Worm (Caenorhabditis elegans) whole organism, L3 larva: ENCODE measurements around the gene aco-2.
A peak's percentile ranks its signal among the peaks of the same experiment; 100 is the strongest.

Experiments
- R02D3.7 ChIP-seq: fragments of 150-350 bp; optimal IDR thresholded peaks from 2 replicates; lab custom pipeline; 2014; ENCODE audit warnings: missing biosample characterization, missing genetic modification characterization
- aly-2 ChIP-seq: fragments of 150-350 bp; optimal IDR thresholded peaks from 2 replicates; lab custom pipeline; 2014; ENCODE audit warnings: missing biosample characterization, missing genetic modification characterization
- ama-1 ChIP-seq: fragments of 150-350 bp; optimal IDR thresholded peaks from 2 replicates; lab custom pipeline; 2018
- ceh-82 ChIP-seq: fragments of 150-350 bp; optimal IDR thresholded peaks from 2 replicates; lab custom pipeline; 2014; ENCODE audit warnings: missing biosample characterization, missing genetic modification characterization
- ceh-9 ChIP-seq: sonication (generic microtip); optimal IDR thresholded peaks from 2 replicates; lab custom pipeline; 2018; ENCODE audit warnings: missing biosample characterization, missing genetic modification characterization
- egl-27 ChIP-seq: sonication (generic microtip); optimal IDR thresholded peaks from 4 replicates; lab custom pipeline; 2017; ENCODE audit warnings: missing biosample characterization, missing genetic modification reagents, missing genetic modification characterization
- egl-5 ChIP-seq: fragments of 150-350 bp; optimal IDR thresholded peaks from 2 replicates; lab custom pipeline; 2017; ENCODE audit warnings: missing biosample characterization, missing genetic modification reagents, missing genetic modification characterization, inconsistent platforms
- elt-2 ChIP-seq: sonication (generic microtip); optimal IDR thresholded peaks from 2 replicates; lab custom pipeline; 2016; ENCODE audit warnings: missing genetic modification reagents, mild to moderate bottlenecking, missing genetic modification characterization, missing compliant biosample characterization
- elt-3 ChIP-seq, 3 experiments: fragments of 150-350 bp in 1 of 3; sonication (generic microtip) in 2 of 3; optimal IDR thresholded peaks; 2 replicates in 2 of 3; 4 replicates in 1 of 3; lab custom pipeline; 2014 to 2017; ENCODE audit warnings: missing biosample characterization in 3 of 3, missing genetic modification characterization in 3 of 3
- eor-1 ChIP-seq, 2 experiments: fragments of 150-350 bp; optimal IDR thresholded peaks; 2 replicates each; lab custom pipeline; 2014 to 2018; ENCODE audit warnings: missing biosample characterization in 2 of 2, missing genetic modification characterization in 2 of 2
- fkh-10 ChIP-seq: sonication (generic microtip); optimal IDR thresholded peaks from 2 replicates; lab custom pipeline; 2017; ENCODE audit warnings: missing biosample characterization, missing genetic modification reagents, missing genetic modification characterization
- fos-1 ChIP-seq: fragments of 150-350 bp; optimal IDR thresholded peaks from 2 replicates; lab custom pipeline; 2014; ENCODE audit warnings: missing biosample characterization, missing genetic modification characterization
- hmg-11 ChIP-seq: sonication (generic microtip); optimal IDR thresholded peaks from 2 replicates; lab custom pipeline; 2016; ENCODE audit warnings: missing genetic modification characterization, missing compliant biosample characterization
- lin-15B ChIP-seq: fragments of 150-350 bp; optimal IDR thresholded peaks from 2 replicates; lab custom pipeline; 2014; ENCODE audit warnings: missing biosample characterization, missing genetic modification characterization
- lin-39 ChIP-seq: fragments of 150-350 bp; optimal IDR thresholded peaks from 2 replicates; lab custom pipeline; 2018; ENCODE audit warnings: missing biosample characterization, missing genetic modification reagents, missing genetic modification characterization
- lsy-12 ChIP-seq: sonication (generic microtip); optimal IDR thresholded peaks from 2 replicates; lab custom pipeline; 2016; ENCODE audit warnings: mild to moderate bottlenecking, missing genetic modification characterization, missing compliant biosample characterization
- mdl-1 ChIP-seq: fragments of 150-350 bp; optimal IDR thresholded peaks from 2 replicates; lab custom pipeline; 2014; ENCODE audit warnings: missing biosample characterization, missing genetic modification characterization
- nfya-1 ChIP-seq: sonication (generic microtip); optimal IDR thresholded peaks from 2 replicates; lab custom pipeline; 2017; ENCODE audit warnings: missing genetic modification characterization, mild to moderate bottlenecking, missing compliant biosample characterization, antibody characterized with exemption, moderate library complexity; ENCODE audit not compliant: insufficient read depth
- nhr-12 ChIP-seq: fragments of 150-350 bp; optimal IDR thresholded peaks from 2 replicates; lab custom pipeline; 2014; ENCODE audit warnings: missing biosample characterization, missing genetic modification characterization
- nhr-237 ChIP-seq: fragments of 150-350 bp; optimal IDR thresholded peaks from 2 replicates; lab custom pipeline; 2014; ENCODE audit warnings: missing biosample characterization, missing genetic modification characterization
- nhr-25 ChIP-seq: sonication (generic microtip); optimal IDR thresholded peaks from 2 replicates; lab custom pipeline; 2017; ENCODE audit warnings: missing biosample characterization, missing genetic modification characterization
- nhr-28 ChIP-seq: fragments of 150-350 bp; optimal IDR thresholded peaks from 2 replicates; lab custom pipeline; 2014; ENCODE audit warnings: missing biosample characterization, missing genetic modification characterization
- nhr-43 ChIP-seq: sonication (generic microtip); optimal IDR thresholded peaks from 2 replicates; lab custom pipeline; 2016; ENCODE audit warnings: mild to moderate bottlenecking, missing genetic modification characterization, missing compliant biosample characterization; ENCODE audit not compliant: poor library complexity, severe bottlenecking
- nhr-67 ChIP-seq: fragments of 150-350 bp; optimal IDR thresholded peaks from 2 replicates; lab custom pipeline; 2014; ENCODE audit warnings: missing biosample characterization, missing genetic modification characterization
- nhr-76 ChIP-seq: fragments of 150-350 bp; sonication (generic microtip); optimal IDR thresholded peaks from 5 replicates; lab custom pipeline; 2014; ENCODE audit warnings: missing biosample characterization, missing genetic modification characterization
- nhr-77 ChIP-seq: fragments of 150-350 bp; optimal IDR thresholded peaks from 2 replicates; lab custom pipeline; 2014; ENCODE audit warnings: missing biosample characterization, missing genetic modification characterization
- pha-4 ChIP-seq: fragments of 150-350 bp; optimal IDR thresholded peaks from 2 replicates; lab custom pipeline; 2014; ENCODE audit warnings: missing biosample characterization, missing genetic modification reagents, missing genetic modification characterization
- pqm-1 ChIP-seq: fragments of 150-350 bp; optimal IDR thresholded peaks from 2 replicates; lab custom pipeline; 2017; ENCODE audit warnings: missing biosample characterization, missing genetic modification characterization, inconsistent platforms
- sea-2 ChIP-seq: fragments of 150-350 bp; sonication (generic microtip); optimal IDR thresholded peaks from 4 replicates; lab custom pipeline; 2014; ENCODE audit warnings: missing biosample characterization, missing genetic modification reagents, missing genetic modification characterization
- skn-1 ChIP-seq: fragments of 150-350 bp; optimal IDR thresholded peaks from 2 replicates; lab custom pipeline; 2014; ENCODE audit warnings: missing biosample characterization, missing genetic modification characterization
- snpc-4 ChIP-seq: fragments of 150-350 bp; optimal IDR thresholded peaks from 2 replicates; lab custom pipeline; 2014; ENCODE audit warnings: missing biosample characterization, missing genetic modification characterization
- unc-39 ChIP-seq: sonication (generic microtip); optimal IDR thresholded peaks from 4 replicates; lab custom pipeline; 2017; ENCODE audit warnings: missing biosample characterization, missing genetic modification characterization
- ztf-4 ChIP-seq: fragments of 150-350 bp; optimal IDR thresholded peaks from 2 replicates; lab custom pipeline; 2014; ENCODE audit warnings: missing biosample characterization, missing genetic modification characterization

aco-2 gene

DNA sequence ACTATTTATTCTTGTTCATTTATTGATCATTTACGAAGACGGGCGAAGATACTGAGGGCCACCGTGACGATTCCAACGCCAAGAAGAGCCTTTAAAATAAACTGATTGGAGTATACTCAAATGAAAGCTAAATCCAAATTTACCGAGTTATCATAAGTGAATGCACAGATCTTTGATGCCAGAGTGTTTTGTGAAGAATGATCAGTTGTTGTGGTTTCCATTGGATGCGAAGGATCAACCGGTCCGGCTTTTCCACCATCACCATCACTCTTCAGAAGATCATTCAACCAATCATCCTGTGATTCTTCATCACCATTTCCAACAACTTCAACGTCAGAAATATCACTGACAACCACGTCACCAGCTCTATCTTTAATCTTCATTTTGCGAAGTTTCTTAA is 3.7 kb downstream of the aco-2 start:
- TF ChIP-seq nhr-76 (no peak), lin-15B (tag; lab: Kevin White, UChicago) (no peak), fos-1 (tag; lab: Kevin White, UChicago) (no peak), nhr-43 (tag; lab: Kevin White, UChicago) (peak; percentile 28), skn-1 (tag; lab: Kevin White, UChicago) (no peak), nhr-77 (tag; lab: Kevin White, UChicago) (no peak), elt-2 (peak; percentile 19), pqm-1 (tag; lab: Kevin White, UChicago) (no peak), elt-3 (tag; optimal IDR thresholded peaks at IDR 0.05; lab: Kevin White, UChicago) (no peak), eor-1 (tag; optimal IDR thresholded peaks at IDR 0.05; lab: Kevin White, UChicago) (no peak), lsy-12 (tag; lab: Kevin White, UChicago) (peak; percentile 14), ceh-82 (tag; lab: Kevin White, UChicago) (no peak), nhr-12 (tag; lab: Kevin White, UChicago) (no peak), R02D3.7 (tag; lab: Kevin White, UChicago) (peak; percentile 22), unc-39 (tag; lab: Kevin White, UChicago) (no peak), ama-1 (lab: Kevin White, UChicago) (peak; percentile 65), nhr-237 (tag; lab: Kevin White, UChicago) (no peak), nhr-28 (no peak), nhr-25 (no peak)

DNA sequence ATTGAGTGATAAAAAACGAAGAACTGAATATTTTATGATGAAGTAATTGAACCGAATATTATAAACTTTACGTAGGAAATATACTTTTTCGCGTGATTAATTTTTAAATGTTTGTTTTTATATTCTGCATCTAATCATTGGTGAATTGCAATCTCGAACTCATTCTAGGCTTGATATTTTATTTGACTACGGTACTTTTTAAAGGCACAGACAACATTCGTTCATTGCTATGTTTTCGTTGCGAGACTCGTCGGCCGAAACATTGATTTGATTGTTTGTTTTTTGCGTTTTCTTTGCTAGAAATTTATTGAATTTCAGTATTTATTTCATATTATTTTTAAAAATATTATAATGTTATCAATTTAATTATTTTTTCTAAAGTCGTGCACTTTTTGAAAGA is 4.3 kb downstream of the aco-2 start, which contains the start of gene C06G4.4:
C06G4.4 (minus strand) TSS at position 36 of the 400 bp plus-strand sequence.
- TF ChIP-seq sea-2 (GFP tag; lab: Kevin White, UChicago) = no peak
- no peak for TF ChIP-seq unc-39 (tag; lab: Kevin White, UChicago)
- no peak for TF ChIP-seq mdl-1 (tag; lab: Kevin White, UChicago)
- TF ChIP-seq fkh-10 (GFP tag; lab: Kevin White, UChicago) = no peak
- no peak for TF ChIP-seq pha-4 (tag; lab: Kevin White, UChicago)
- TF ChIP-seq aly-2 (tag; lab: Kevin White, UChicago) = no peak
- TF ChIP-seq nhr-12 (tag; lab: Kevin White, UChicago) = no peak
- TF ChIP-seq snpc-4 (tag; lab: Kevin White, UChicago) = no peak
- TF ChIP-seq, all 47 proteins: peak for 0

DNA sequence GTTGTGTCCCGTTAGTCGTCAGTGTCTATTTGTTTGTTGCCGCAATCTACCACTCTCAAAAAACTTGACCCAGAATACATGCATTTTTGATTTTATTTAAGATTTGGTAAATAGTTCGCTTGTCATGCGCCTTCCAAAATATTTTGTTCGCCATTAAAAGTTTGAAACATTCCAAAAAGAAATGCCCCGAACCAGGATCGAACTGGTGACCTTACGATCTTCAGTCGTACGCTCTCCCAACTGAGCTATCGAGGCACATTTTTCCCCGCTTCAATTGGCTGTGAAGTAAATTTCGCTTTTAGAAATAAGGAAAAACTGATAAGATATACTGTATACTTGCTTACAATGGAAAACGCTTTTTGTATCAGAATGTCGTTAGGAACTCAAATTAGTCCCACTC is 4.8 kb downstream of the aco-2 start:
- TF ChIP-seq ama-1 (lab: Kevin White, UChicago) (peak; percentile 42), ztf-4 (no peak)
- TF ChIP-seq, all 47 proteins: peak for 1

DNA sequence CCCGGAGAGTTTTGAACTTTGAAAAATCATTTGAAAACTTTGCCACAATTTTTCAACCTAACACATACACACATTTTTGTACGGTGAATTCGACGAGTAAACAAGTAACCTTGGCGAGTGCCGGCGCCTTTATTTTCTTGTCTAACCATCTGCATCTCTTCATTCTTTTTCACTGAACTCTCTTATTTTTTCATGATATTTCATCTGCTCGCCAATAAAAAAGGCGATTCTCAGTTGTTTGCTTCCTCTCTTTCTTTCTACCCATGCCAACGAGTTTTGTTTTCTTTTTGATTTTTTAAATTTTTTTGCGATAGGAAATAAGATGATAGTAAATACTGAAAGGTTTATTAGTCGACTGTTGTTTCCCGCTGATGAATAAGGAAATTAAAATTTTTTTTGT is 5.2 kb downstream of the aco-2 start:
- TF ChIP-seq lin-15B (tag; lab: Kevin White, UChicago) (peak; percentile 10), nhr-25 (peak; percentile 71), egl-5 (tag; lab: Kevin White, UChicago) (peak; percentile 64), R02D3.7 (tag; lab: Kevin White, UChicago) (no peak), elt-2 (peak; percentile 63), pha-4 (tag; lab: Kevin White, UChicago) (peak; percentile 95), nfya-1 (tag; lab: Kevin White, UChicago) (peak; percentile 57), elt-3 (tag; optimal IDR thresholded peaks at IDR 0.05; lab: Kevin White, UChicago) (no peak), hmg-11 (peak; percentile 43)
- TF ChIP-seq, all 47 proteins: peak for 7

DNA sequence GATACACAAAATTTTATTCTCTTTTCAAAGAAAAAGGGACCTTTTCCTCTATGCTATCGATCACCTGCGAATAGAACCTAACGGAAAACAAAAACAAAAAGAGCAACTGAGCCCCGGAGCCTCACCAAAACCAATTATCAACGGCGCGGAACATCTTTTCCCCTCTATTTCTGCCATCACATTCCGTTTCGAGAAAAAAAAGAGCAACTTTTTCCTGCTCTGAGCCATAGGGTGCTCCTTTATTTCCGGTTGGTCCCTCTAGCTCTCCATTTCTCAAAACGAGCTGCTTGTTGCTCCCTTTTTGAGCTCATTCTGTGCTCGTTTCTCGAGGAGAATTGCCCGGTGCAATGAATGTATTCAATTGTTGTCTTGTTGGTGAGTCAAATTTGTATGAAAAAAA is 6.1 kb downstream of the aco-2 start, which contains the start of gene clp-1:
clp-1 (plus strand) TSS at position 301 of the 400 bp plus-strand sequence.
- TF ChIP-seq ama-1 (lab: Kevin White, UChicago) (peak; percentile 28), pqm-1 (tag; lab: Kevin White, UChicago) (no peak), ceh-9 (tag; lab: Kevin White, UChicago) (no peak), egl-27 (tag; lab: Kevin White, UChicago) (no peak), nhr-67 (no peak), lin-39 (tag; lab: Kevin White, UChicago) (peak; percentile 26)
